Worm (Caenorhabditis elegans): ENCODE results near the gene R13A1.1.
"Not testable (repeated sequence)": the region's sequence is repeated elsewhere in the genome, so short reads cannot be mapped to it uniquely, and the experiment has no call there.

The R13A1.1 gene

ce11 chrIV:7253271-7253670, 33.4 kb downstream of the R13A1.1 start:
- TF ChIP-seq hlh-30 (tag; optimal IDR thresholded peaks at IDR 0.05; ENCODE audit: insufficient read depth) = no peak
- TF ChIP-seq nhr-11 (tag; optimal IDR thresholded peaks at IDR 0.05) = no peak
- no peak for TF ChIP-seq ceh-45 (GFP tag; IDR thresholded peaks at IDR 0.05)
- no peak for TF ChIP-seq pat-9 (tag; optimal IDR thresholded peaks at IDR 0.05)
- TF ChIP-seq hlh-6 (tag; optimal IDR thresholded peaks at IDR 0.05) = no peak

- TF ChIP-seq fax-1, nhr-232, zip-5 (tag; optimal IDR thresholded peaks at IDR 0.05): not testable (repeated sequence)
Observed at ce11 chrIV:7254690-7255089, 34.9 kb downstream of the R13A1.1 start, which contains the start of gene C06E4.5. Gene C06E4.5 (plus strand): TSS chrIV:7254990.

- no peak for TF ChIP-seq ref-2 (tag; optimal IDR thresholded peaks at IDR 0.05)
- no peak for TF ChIP-seq fkh-10 (GFP tag; optimal IDR thresholded peaks at IDR 0.05)
- TF ChIP-seq ceh-18 (tag; optimal IDR thresholded peaks at IDR 0.05) = no peak
- no peak for TF ChIP-seq hlh-6 (tag; optimal IDR thresholded peaks at IDR 0.05)
- TF ChIP-seq ceh-24 (tag; optimal IDR thresholded peaks at IDR 0.05) = no peak
- no peak for TF ChIP-seq nhr-11 (tag; optimal IDR thresholded peaks at IDR 0.05)
- TF ChIP-seq pha-2 (tag; optimal IDR thresholded peaks at IDR 0.05) = no peak
- no peak for TF ChIP-seq sox-2 (GFP tag; IDR thresholded peaks at IDR 0.05)
- no peak for TF ChIP-seq sox-4 (tag; optimal IDR thresholded peaks at IDR 0.05)
Observed at ce11 chrIV:7258253-7258652, 38.4 kb downstream of the R13A1.1 start, which contains the start of gene C06E4.6. Gene C06E4.6 (minus strand): TSS chrIV:7258303.

- TF ChIP-seq zip-5 (tag; optimal IDR thresholded peaks at IDR 0.05) (no peak), ceh-30 (tag; optimal IDR thresholded peaks at IDR 0.05) (no peak), rnt-1 (tag; optimal IDR thresholded peaks at IDR 0.05) (no peak)
Observed at ce11 chrIV:7260587-7260986, 40.8 kb downstream of the R13A1.1 start, which contains the start of gene C06E4.3. Gene C06E4.3 (plus strand): TSS chrIV:7260875.

ce11 chrIV:7263137-7263536, 43.3 kb downstream of the R13A1.1 start, which contains the start of gene glb-2:
Gene glb-2 (minus strand): TSS chrIV:7263237.
- TF ChIP-seq elt-2 (tag; optimal IDR thresholded peaks at IDR 0.05) (no peak), ceh-31 (tag; optimal IDR thresholded peaks at IDR 0.05) (no peak), madf-2 (tag; optimal IDR thresholded peaks at IDR 0.05) (no peak), che-1 (tag; optimal IDR thresholded peaks at IDR 0.05) (no peak), Y22D7AL.16 (tag; optimal IDR thresholded peaks at IDR 0.05) (no peak), ceh-19 (GFP tag; optimal IDR thresholded peaks at IDR 0.05) (no peak), ceh-34 (tag; optimal IDR thresholded peaks at IDR 0.05) (no peak), hlh-15 (tag; optimal IDR thresholded peaks at IDR 0.05) (no peak), ztf-16 (tag; optimal IDR thresholded peaks at IDR 0.05) (no peak), pax-1 (tag; optimal IDR thresholded peaks at IDR 0.05) (no peak), dmd-4 (tag; optimal IDR thresholded peaks at IDR 0.05; ENCODE audit: borderline replicate concordance) (no peak), pqm-1 (tag; optimal IDR thresholded peaks at IDR 0.05) (no peak), ceh-18 (tag; optimal IDR thresholded peaks at IDR 0.05) (no peak), pha-2 (tag; optimal IDR thresholded peaks at IDR 0.05) (no peak), fax-1 (tag; optimal IDR thresholded peaks at IDR 0.05) (no peak), ahr-1 (tag; optimal IDR thresholded peaks at IDR 0.05) (no peak), unc-42 (tag; optimal IDR thresholded peaks at IDR 0.05) (no peak), nfya-1 (tag; optimal IDR thresholded peaks at IDR 0.05) (no peak), nhr-232 (tag; optimal IDR thresholded peaks at IDR 0.05) (no peak), unc-55 (GFP tag; optimal IDR thresholded peaks at IDR 0.05) (no peak)
